Worm (Caenorhabditis elegans) whole organism, mixed stage, embryonic: ENCODE results near the gene srv-21.

ENCODE experiments used
- M03D4.4 ChIP-seq: sonication (generic microtip); optimal IDR thresholded peaks from 2 replicates; lab custom pipeline; 2017; ENCODE audit warnings: mild to moderate bottlenecking, missing genetic modification characterization, missing compliant biosample characterization
- bed-3 ChIP-seq: fragments of 200-800 bp; sonication (Bioruptor generic); optimal IDR thresholded peaks from 3 replicates; lab custom pipeline; 2018; ENCODE audit warnings: mild to moderate bottlenecking, missing genetic modification characterization, moderate library complexity, missing compliant biosample characterization
- blmp-1 ChIP-seq: fragments of 150-350 bp; optimal IDR thresholded peaks from 2 replicates; lab custom pipeline; 2014; ENCODE audit warnings: missing biosample characterization, missing genetic modification characterization
- ceh-43 ChIP-seq: fragments of 200-800 bp; sonication (Bioruptor generic); optimal IDR thresholded peaks from 2 replicates; lab custom pipeline; 2018; ENCODE audit warnings: mild to moderate bottlenecking, missing genetic modification characterization, moderate library complexity, missing compliant biosample characterization
- ceh-83 ChIP-seq: fragments of 200-800 bp; sonication (Bioruptor generic); optimal IDR thresholded peaks from 2 replicates; lab custom pipeline; 2018; ENCODE audit warnings: mild to moderate bottlenecking, missing genetic modification characterization, missing compliant biosample characterization
- ces-1 ChIP-seq: fragments of 150-350 bp; optimal IDR thresholded peaks from 2 replicates; lab custom pipeline; 2014; ENCODE audit warnings: missing biosample characterization, missing genetic modification reagents, missing genetic modification characterization
- cnd-1 ChIP-seq: fragments of 200-800 bp; sonication (Bioruptor generic); optimal IDR thresholded peaks from 2 replicates; lab custom pipeline; 2018; ENCODE audit warnings: mild to moderate bottlenecking, missing genetic modification characterization, missing compliant biosample characterization
- drap-1 ChIP-seq: fragments of 200-800 bp; sonication (Bioruptor generic); optimal IDR thresholded peaks from 3 replicates; lab custom pipeline; 2018; ENCODE audit warnings: mild to moderate bottlenecking, missing genetic modification characterization, missing compliant biosample characterization
- elt-1 ChIP-seq: sonication (generic microtip); optimal IDR thresholded peaks from 2 replicates; lab custom pipeline; 2017; ENCODE audit warnings: missing genetic modification characterization, mild to moderate bottlenecking, missing compliant biosample characterization, antibody characterized with exemption, moderate library complexity, borderline replicate concordance; ENCODE audit not compliant: insufficient read depth
- elt-3 ChIP-seq: fragments of 150-350 bp; optimal IDR thresholded peaks from 2 replicates; lab custom pipeline; 2014; ENCODE audit warnings: missing biosample characterization, missing genetic modification characterization
- flh-1 ChIP-seq: fragments of 200-800 bp; sonication (Bioruptor generic); optimal IDR thresholded peaks from 2 replicates; lab custom pipeline; 2018; ENCODE audit warnings: mild to moderate bottlenecking, missing genetic modification characterization, moderate library complexity, missing compliant biosample characterization
- ham-2 ChIP-seq: fragments of 200-800 bp; sonication (Bioruptor generic); optimal IDR thresholded peaks from 2 replicates; lab custom pipeline; 2018; ENCODE audit warnings: mild to moderate bottlenecking, missing genetic modification characterization, missing compliant biosample characterization
- hlh-1 ChIP-seq: fragments of 150-350 bp; optimal IDR thresholded peaks from 2 replicates; lab custom pipeline; 2014; ENCODE audit warnings: missing biosample characterization, missing genetic modification reagents, missing genetic modification characterization
- lin-13 ChIP-seq: fragments of 150-350 bp; optimal IDR thresholded peaks from 2 replicates; lab custom pipeline; 2014; ENCODE audit warnings: missing biosample characterization, missing genetic modification characterization
- lin-32 ChIP-seq: fragments of 200-800 bp; sonication (Bioruptor generic); optimal IDR thresholded peaks from 2 replicates; lab custom pipeline; 2018; ENCODE audit warnings: mild to moderate bottlenecking, missing genetic modification characterization, missing compliant biosample characterization
- mab-5 ChIP-seq: fragments of 150-350 bp; optimal IDR thresholded peaks from 2 replicates; lab custom pipeline; 2014; ENCODE audit warnings: missing biosample characterization, missing genetic modification characterization
- mep-1 ChIP-seq: fragments of 150-350 bp; optimal IDR thresholded peaks from 2 replicates; lab custom pipeline; 2017; ENCODE audit warnings: missing biosample characterization, missing genetic modification reagents, missing genetic modification characterization, inconsistent platforms
- mls-2 ChIP-seq: sonication (generic microtip); optimal IDR thresholded peaks from 2 replicates; lab custom pipeline; 2016; ENCODE audit warnings: mild to moderate bottlenecking, missing genetic modification characterization, moderate library complexity, missing compliant biosample characterization
- nhr-12 ChIP-seq: fragments of 150-350 bp; optimal IDR thresholded peaks from 2 replicates; lab custom pipeline; 2014; ENCODE audit warnings: missing biosample characterization, missing genetic modification characterization
- nhr-2 ChIP-seq: fragments of 150-350 bp; optimal IDR thresholded peaks from 2 replicates; lab custom pipeline; 2014; ENCODE audit warnings: missing biosample characterization, missing genetic modification characterization
- nhr-237 ChIP-seq: fragments of 150-350 bp; optimal IDR thresholded peaks from 2 replicates; lab custom pipeline; 2014; ENCODE audit warnings: missing biosample characterization, missing genetic modification characterization
- nhr-28 ChIP-seq: fragments of 150-350 bp; optimal IDR thresholded peaks from 2 replicates; lab custom pipeline; 2014; ENCODE audit warnings: missing biosample characterization, missing genetic modification characterization
- nhr-76 ChIP-seq: sonication (generic microtip); optimal IDR thresholded peaks from 2 replicates; lab custom pipeline; 2017; ENCODE audit warnings: missing biosample characterization, missing genetic modification characterization
- pha-4 ChIP-seq: fragments of 150-350 bp; optimal IDR thresholded peaks from 2 replicates; lab custom pipeline; 2018; ENCODE audit warnings: missing biosample characterization, missing genetic modification reagents, missing genetic modification characterization
- sem-2 ChIP-seq: fragments of 200-800 bp; sonication (Bioruptor generic); optimal IDR thresholded peaks from 2 replicates; lab custom pipeline; 2018; ENCODE audit warnings: mild to moderate bottlenecking, missing genetic modification characterization, missing compliant biosample characterization
- snpc-4 ChIP-seq: fragments of 150-350 bp; optimal IDR thresholded peaks from 2 replicates; lab custom pipeline; 2014; ENCODE audit warnings: missing biosample characterization, missing genetic modification characterization
- tbx-8 ChIP-seq: fragments of 200-800 bp; sonication (Bioruptor generic); optimal IDR thresholded peaks from 2 replicates; lab custom pipeline; 2018; ENCODE audit warnings: mild to moderate bottlenecking, missing genetic modification characterization, moderate library complexity, missing compliant biosample characterization
- unc-39 ChIP-seq: fragments of 150-350 bp; optimal IDR thresholded peaks from 2 replicates; lab custom pipeline; 2014; ENCODE audit warnings: missing biosample characterization, missing genetic modification characterization
- unc-62 ChIP-seq: fragments of 150-350 bp; optimal IDR thresholded peaks from 2 replicates; lab custom pipeline; 2014; ENCODE audit warnings: missing biosample characterization, missing genetic modification reagents, missing genetic modification characterization
- zip-8 ChIP-seq: fragments of 150-350 bp; optimal IDR thresholded peaks from 2 replicates; lab custom pipeline; 2014; ENCODE audit warnings: missing biosample characterization, missing genetic modification characterization
- ztf-11 ChIP-seq: fragments of 150-350 bp; optimal IDR thresholded peaks from 2 replicates; lab custom pipeline; 2014; ENCODE audit warnings: missing biosample characterization, missing genetic modification characterization

Gene srv-21

ce11 chrIV:5860762-5861161 is 16.4 kb downstream of the srv-21 start:
- TF ChIP-seq mep-1 (tag; lab: Kevin White, UChicago) (peak; percentile 16), ham-2 (GFP tag; lab: Kevin White, UChicago) (peak; percentile 73), cnd-1 (tag; lab: Kevin White, UChicago) (no peak), lin-32 (GFP tag; lab: Kevin White, UChicago) (peak; percentile 69), ztf-11 (tag; lab: Kevin White, UChicago) (peak; percentile 52)

DNA sequence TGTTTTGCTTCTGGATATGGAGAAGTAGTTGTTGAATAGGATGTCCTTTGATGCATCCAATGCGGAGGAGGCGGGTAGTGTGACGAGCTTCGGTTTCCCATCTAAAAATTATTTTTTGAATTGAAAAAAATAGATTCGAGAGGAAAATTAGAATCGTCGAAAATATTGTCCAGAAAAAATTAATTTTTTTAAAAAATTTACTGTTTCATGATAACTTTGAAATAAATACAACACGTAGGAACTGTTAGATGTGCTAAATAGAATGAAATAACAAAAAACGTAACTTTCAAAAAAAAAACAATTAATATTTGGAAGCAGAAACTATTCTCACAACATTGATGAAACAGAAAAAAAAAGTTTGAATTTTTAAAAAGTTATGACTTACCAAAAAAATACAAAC is 17.3 kb downstream of the srv-21 start, which contains the start of gene C06E7.4:
C06E7.4 (minus strand) TSS at position 101 of the 400 bp plus-strand sequence.
- TF ChIP-seq M03D4.4 (tag; lab: Kevin White, UChicago) (no peak), snpc-4 (tag; lab: Kevin White, UChicago) (no peak), lin-13 (tag; lab: Kevin White, UChicago) (no peak), ztf-11 (tag; lab: Kevin White, UChicago) (no peak), tbx-8 (GFP tag; lab: Kevin White, UChicago) (no peak), nhr-12 (tag; lab: Kevin White, UChicago) (no peak), elt-3 (tag; lab: Kevin White, UChicago) (no peak), ceh-83 (GFP tag; lab: Kevin White, UChicago) (no peak), flh-1 (GFP tag; lab: Kevin White, UChicago) (no peak), elt-1 (no peak), nhr-28 (tag; lab: Kevin White, UChicago) (no peak), pha-4 (no peak), drap-1 (no peak), bed-3 (GFP tag; lab: Kevin White, UChicago) (no peak)

ce11 chrIV:5858212-5858611 is 18.9 kb downstream of the srv-21 start:
- TF ChIP-seq ceh-43 (GFP tag; lab: Kevin White, UChicago) (no peak), elt-1 (no peak), nhr-28 (tag; lab: Kevin White, UChicago) (no peak), bed-3 (GFP tag; lab: Kevin White, UChicago) (no peak), pha-4 (no peak), nhr-76 (tag; lab: Kevin White, UChicago) (no peak), lin-13 (tag; lab: Kevin White, UChicago) (no peak), lin-32 (GFP tag; lab: Kevin White, UChicago) (no peak), snpc-4 (tag; lab: Kevin White, UChicago) (no peak), mep-1 (tag; lab: Kevin White, UChicago) (no peak)
- TF ChIP-seq, all 35 proteins: peak for 0

DNA sequence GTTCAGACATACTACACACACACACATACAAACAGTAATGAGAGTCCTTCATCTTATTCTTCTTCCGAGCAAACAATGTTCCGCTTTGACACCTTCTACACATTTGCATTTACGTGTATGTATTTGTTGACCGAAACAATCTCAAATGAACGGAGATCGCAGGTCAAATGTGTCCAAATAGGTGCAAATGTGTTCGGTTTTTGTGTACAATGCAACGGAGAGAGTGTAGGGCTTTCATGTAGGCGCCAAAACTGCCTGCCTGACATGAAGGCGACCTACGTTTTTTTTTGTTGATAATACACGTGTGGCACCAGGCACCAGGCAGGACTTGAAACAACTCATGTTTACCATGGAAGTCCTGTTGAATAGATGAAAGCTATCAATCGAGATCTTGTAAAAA is 20.2 kb downstream of the srv-21 start:
- TF ChIP-seq elt-3 (tag; lab: Kevin White, UChicago) (no peak), tbx-8 (GFP tag; lab: Kevin White, UChicago) (no peak), nhr-2 (peak; percentile 58), blmp-1 (tag; lab: Kevin White, UChicago) (no peak)
- TF ChIP-seq, all 35 proteins: peak for 1

- TF ChIP-seq hlh-1 (tag; lab: Kevin White, UChicago), result no peak
- TF ChIP-seq tbx-8 (GFP tag; lab: Kevin White, UChicago), result no peak
- TF ChIP-seq ces-1 (GFP tag; lab: Kevin White, UChicago), result no peak
- no peak for TF ChIP-seq cnd-1 (tag; lab: Kevin White, UChicago)
- TF ChIP-seq unc-39 (tag; lab: Kevin White, UChicago), result no peak
- TF ChIP-seq unc-62, result no peak
- TF ChIP-seq mab-5 (tag; lab: Kevin White, UChicago), result no peak
- TF ChIP-seq nhr-237, result no peak
- TF ChIP-seq flh-1 (GFP tag; lab: Kevin White, UChicago), result no peak
Measured at ce11 chrIV:5855608-5856007, 21.5 kb downstream of the srv-21 start.

- no peak for TF ChIP-seq sem-2 (GFP tag; lab: Kevin White, UChicago)
- no peak for TF ChIP-seq hlh-1 (tag; lab: Kevin White, UChicago)
- TF ChIP-seq zip-8 (tag; lab: Kevin White, UChicago), result no peak
- TF ChIP-seq nhr-12 (tag; lab: Kevin White, UChicago), result no peak
- no peak for TF ChIP-seq nhr-76 (tag; lab: Kevin White, UChicago)
- TF ChIP-seq nhr-237, result no peak
- no peak for TF ChIP-seq lin-13 (tag; lab: Kevin White, UChicago)
- no peak for TF ChIP-seq pha-4
- no peak for TF ChIP-seq mls-2 (tag; lab: Kevin White, UChicago)
- TF ChIP-seq mab-5 (tag; lab: Kevin White, UChicago), result no peak
- no peak for TF ChIP-seq nhr-2
- no peak for TF ChIP-seq lin-32 (GFP tag; lab: Kevin White, UChicago)
- no peak for TF ChIP-seq cnd-1 (tag; lab: Kevin White, UChicago)
- no peak for TF ChIP-seq drap-1
Measured at ce11 chrIV:5850765-5851377, 26.3 kb downstream of the srv-21 start.
